Fruit fly (Drosophila melanogaster): ENCODE data around the gene CG33494.

CG33494 gene

DNA sequence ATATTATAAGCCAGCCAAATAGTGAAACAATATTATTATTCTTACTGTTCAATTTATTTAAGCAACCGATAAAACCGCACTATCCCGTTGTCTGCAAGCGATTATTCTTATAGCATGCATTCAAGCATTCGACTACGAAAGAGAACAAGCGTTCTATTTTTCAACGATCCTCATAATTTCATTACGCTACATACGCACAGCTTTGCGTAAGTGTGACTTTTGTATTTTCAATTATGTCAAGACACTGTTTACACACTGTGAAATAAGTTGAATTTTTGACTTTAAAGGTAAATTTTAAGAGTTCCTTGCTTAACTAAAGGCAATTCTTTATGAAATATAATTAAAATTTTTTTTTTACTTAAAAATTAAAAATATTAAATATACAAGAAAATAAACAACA is at the start of gene CG33494:
Gene CG33494, minus strand, starts transcription at position 90 of the 400 bp plus-strand sequence.
- TF ChIP-seq CG17801 (GFP tag; optimal IDR thresholded peaks at IDR 0.05; ENCODE audit: partially characterized antibody), result no peak

DNA sequence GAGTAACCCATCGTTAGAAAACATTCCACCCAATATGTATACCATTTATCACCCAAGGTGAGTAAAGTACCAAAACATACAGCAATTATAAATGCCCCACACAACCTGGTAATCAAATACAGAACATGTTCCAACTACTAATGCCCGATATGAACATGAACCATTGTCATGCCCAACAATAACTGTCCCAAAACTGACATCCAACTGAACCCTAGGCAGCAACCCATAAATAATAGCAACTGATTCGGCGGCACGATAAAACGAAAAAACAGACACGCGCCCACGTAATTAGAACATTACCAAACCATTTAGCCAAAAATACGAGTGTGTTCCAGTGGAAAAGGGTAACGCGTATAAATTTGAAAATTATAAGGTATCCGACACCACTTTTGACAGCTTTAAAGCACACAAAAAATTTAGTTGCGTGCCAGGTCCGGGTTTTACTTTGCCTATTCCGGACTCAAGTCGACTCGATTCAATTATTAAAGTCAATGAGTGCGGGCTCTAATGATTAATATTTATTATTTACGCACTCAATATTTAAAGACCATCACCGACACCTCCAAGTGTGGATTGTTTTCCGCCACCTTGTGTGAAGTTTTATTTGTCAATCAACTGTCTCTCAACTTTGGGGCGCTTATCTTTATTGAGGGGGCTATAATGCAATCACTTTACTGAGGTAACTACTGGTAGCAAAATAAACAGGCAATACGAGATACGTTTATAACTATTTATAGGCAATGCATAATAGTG is 48.8 kb upstream of the CG33494 start:
- no peak for TF ChIP-seq CG17801 (GFP tag; optimal IDR thresholded peaks at IDR 0.05; ENCODE audit: partially characterized antibody)

DNA sequence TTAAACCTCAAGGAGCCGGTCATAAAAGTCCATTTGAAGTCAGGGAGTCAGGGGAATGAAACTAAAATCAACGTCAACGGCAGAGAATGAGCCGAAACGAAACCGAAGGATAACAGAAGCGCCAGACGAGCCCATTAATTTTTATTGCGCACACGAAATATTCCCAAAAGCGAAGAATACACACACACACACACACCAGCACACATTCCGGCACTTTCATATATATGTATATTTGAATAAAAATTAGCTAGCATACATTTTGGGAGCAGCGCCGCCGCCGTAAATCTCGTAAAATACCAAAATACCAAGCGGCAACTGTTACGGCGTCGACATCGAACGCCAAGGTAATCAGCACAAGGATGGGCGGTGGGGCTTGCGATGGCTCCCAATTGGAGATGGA is 44.2 kb upstream of the CG33494 start:
- TF ChIP-seq CG17801 (GFP tag; optimal IDR thresholded peaks at IDR 0.05; ENCODE audit: partially characterized antibody), result no peak

DNA sequence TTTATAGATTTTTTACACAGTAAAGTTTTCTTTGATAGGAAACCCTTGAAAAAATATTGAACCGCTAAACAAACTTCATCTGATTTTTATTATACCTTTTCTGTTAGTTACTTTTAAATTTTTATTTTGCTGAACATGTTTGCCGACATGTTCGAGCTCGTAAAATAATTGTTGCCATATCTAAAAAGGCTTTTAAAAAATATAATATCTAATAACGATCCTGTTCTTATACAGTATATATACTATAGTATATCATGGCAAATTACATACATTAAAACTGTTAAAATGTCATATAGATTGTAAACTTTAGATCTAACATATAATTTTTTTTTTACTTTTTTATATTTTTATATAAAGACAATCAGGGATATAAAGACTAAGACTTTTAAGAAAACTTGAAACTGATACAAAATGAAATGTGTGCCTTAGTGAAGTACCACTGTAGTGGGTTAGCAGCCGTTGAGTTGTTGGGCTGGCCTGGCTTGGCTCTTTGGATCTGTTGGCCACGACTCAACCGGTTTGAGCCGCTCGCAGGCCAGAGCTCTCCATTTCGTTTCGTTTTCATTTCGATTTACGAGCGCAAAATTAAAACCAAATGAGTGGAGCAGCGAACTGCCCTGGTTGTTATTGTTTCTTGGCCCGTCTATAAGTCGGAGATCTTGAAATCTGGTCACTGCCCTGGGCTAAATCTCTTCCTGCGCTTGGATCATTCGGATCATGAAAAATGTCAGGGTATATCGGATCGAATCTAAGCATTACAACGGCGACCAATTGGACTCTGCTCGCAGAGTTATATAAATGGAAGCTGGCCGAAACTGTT is 37.7 kb upstream of the CG33494 start:
- TF ChIP-seq CG17801 (GFP tag; optimal IDR thresholded peaks at IDR 0.05; ENCODE audit: partially characterized antibody), result no peak

DNA sequence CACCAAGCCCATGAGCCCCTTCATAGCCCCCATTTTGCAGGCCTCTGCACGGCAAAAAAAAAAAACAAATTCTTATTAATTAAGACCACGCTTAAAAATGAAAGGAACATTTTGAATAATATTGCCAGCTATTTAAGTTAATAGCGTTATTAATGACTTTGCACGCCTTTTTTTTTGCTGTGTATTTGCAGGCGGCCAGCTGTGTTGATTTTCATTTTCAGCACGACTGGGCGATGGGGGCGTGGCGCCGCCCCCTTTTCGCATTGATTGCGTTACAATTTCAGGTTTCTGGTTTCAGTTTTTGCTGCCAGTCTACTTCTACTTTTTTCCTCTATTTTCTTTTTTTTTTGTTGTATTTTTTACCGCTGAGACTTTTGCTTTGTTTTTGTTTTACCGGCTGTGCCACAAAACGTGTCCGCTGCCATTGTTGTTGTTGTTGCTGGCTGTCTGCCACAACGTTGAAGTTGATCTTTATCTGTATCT is 37.0 kb upstream of the CG33494 start:
- no peak for TF ChIP-seq CG17801 (GFP tag; optimal IDR thresholded peaks at IDR 0.05; ENCODE audit: partially characterized antibody)

DNA sequence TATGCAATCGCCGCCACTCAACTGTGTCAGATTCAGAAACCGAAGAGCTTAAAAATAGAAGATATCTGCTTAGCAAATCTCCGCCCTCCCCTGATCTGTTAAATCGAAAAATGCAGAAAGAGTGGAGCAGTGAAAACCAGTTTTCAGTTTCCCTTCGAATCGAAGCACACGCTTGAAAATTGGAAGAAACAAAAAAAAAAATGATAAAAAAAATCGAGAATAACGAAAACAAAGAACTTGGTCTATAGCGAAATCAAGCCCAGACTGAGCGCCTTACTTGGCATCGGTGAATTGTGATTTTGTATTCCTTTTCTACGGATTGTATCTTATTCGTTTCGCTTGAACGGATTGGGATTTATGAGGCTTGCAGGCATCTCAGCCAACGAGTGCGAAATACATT is 34.3 kb upstream of the CG33494 start:
- no peak for TF ChIP-seq CG17801 (GFP tag; optimal IDR thresholded peaks at IDR 0.05; ENCODE audit: partially characterized antibody)

DNA sequence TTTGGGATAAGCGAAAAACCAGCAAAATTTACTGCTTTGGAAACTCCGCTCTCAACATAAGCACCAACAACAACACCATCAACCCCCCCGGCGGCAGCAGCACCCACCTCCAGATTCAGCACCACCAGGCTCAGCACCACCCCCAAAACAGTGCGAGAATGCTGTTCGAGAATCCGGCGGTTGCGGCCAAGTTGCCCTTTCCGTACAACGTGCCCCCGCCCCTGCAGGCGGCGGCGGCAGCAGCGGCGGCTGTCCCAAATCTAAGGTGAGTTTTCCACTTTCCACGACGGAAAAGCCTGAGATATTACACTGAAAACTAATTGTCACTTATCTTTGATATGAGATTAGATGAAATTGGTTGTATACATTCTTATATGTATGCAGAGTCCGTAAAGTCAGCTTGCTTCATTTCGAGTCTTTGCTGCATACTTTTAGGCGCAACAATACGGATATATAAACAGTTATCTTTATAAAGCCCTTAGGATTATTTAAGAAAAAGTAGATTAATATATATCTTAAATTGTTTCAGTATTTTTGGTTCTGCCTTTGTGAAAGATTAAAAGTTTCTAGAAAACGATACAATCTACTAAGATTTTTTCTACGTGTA is 24.6 kb upstream of the CG33494 start:
- no peak for TF ChIP-seq CG17801 (GFP tag; optimal IDR thresholded peaks at IDR 0.05; ENCODE audit: partially characterized antibody)

DNA sequence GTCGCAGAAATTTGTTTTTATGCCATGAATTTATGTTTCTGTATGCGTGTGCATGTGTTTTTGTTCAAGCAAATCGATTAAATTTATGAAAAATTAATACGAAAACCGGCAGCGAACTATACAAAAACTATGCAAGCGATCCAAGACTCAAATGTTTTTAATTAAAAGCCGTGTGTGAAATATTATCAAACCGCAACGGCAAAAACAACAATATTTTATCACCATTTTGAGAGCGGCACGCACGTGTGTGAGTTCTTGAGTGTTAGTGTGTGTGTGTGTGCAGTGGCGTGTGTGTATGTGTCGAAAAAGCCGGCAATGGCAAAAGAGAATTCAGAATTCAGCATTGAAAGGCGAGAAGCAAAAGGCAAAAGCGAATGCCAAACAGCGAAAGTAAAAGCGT is 23.6 kb upstream of the CG33494 start:
- TF ChIP-seq CG17801 (GFP tag; optimal IDR thresholded peaks at IDR 0.05; ENCODE audit: partially characterized antibody), result no peak

DNA sequence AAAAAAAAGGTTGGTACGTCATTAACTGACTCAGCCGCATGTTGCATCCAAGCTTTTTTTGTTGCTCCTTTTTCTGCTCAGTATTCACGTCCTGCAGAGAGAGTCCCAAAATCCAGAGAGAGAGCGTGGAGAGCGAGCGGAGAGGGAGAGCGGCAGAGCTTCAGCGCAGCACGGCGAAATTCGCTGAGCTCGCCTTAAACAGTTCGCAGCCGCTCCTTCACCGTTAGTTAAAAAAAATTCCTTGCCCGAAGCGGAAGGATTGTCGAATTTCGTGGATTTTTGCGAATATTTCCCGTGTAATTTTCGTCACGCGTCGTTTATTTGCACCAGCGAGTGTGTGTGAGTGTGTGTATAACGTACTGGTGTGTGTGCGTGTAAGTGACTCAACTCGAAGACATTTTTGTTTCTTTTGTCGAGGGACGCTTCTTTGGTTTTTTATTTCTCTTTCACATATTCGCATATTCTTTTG is 23.2 kb upstream of the CG33494 start:
- TF ChIP-seq CG17801 (GFP tag; optimal IDR thresholded peaks at IDR 0.05; ENCODE audit: partially characterized antibody), result peak; percentile 79

DNA sequence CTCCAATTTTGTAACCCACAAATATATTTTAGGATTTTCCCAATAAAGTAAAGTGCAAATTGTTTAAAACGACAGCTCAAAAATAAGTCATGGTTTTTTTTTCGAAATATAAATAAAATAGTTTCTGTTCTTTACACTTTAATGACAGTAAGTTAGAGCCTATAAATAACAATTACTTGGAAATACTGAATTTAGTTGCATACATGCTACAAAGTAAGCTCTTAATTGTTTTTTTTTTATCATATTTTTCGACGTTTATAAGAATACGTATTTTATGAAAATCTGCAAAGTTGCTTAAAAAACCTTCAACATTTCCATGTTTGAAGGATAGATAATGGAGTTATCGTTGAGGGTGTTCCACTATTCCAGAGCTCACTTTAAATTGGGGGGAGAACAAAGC is 22.6 kb upstream of the CG33494 start:
- TF ChIP-seq CG17801 (GFP tag; optimal IDR thresholded peaks at IDR 0.05; ENCODE audit: partially characterized antibody), result no peak

DNA sequence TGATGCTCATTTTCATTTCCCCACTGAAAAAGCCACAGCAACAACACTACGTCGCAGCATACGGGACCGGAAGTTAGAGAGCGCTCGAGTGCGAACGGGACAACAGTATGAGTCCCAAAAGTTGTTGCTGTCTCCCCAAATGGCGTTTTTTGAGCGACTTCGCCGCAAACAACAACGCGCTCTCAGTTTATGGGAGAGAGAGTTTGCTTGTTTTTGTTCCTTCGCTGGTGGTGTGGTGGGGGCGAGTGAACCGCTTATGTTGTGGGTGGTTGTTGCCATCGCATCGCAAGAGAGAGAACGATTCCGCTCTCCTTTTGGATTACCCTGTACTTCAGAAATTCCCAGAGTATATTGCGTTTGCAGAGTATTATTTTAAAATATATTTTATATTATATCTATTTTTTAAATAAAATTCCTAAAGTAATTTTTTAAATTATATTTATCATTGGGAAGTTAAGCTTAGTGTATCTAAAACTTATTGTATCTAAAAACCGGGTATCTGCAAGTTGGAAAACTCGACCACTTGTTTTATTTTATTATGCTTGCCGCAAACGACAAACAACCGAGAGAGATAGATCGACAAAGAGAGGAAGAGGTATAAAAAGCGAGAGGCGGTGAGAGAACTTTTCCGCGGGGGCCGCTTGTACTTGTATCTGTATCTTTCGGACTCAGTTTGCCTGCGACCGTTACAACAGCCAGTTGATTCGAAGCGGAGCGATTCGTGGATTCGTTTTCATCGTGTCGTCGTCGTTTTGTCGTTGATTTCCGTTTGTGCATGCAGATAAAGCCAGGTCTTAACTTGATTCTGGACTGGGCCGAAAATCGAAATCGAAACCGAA is 20.7 kb upstream of the CG33494 start, which contains the start of gene msi:
Gene msi, plus strand, starts transcription at position 669 of the 839 bp plus-strand sequence.
- TF ChIP-seq CG17801 (GFP tag; optimal IDR thresholded peaks at IDR 0.05; ENCODE audit: partially characterized antibody), result peak; percentile 86

DNA sequence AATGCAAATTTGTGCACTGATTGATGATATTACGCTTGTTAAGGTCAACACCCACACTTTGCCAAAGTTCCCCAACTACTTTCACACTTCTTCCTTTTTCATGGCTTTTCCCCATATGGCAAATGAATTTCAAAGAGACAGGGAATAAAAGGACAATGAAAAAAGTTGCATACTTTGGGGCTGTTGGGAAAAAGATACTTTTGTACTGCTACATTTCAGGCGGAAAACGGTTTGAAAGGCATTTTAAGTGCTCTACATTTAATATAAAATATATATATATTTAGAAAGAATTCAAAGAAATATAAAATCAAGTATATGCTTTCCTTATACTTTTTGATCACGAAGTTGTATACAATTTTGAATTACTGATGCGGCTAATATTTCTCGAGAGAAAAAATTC is 17.8 kb upstream of the CG33494 start:
- no peak for TF ChIP-seq CG17801 (GFP tag; optimal IDR thresholded peaks at IDR 0.05; ENCODE audit: partially characterized antibody)

DNA sequence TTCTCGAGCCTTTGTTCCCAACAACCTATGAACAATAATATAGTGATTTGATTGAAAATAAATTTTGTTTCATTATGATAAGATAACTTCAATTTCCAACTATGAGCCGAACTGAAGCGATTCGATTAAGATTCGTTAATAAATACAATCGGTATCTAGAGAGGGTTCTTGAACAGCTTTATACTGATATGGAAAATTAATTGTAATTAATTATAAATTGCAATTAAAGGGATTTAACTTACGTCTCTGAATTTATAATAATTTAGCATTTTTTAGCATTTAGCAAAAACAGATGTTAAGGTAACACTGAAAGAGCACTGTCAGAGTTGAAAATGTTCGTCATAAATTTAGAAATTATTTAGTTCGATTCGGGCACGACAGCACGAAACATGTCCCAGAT is 11.0 kb upstream of the CG33494 start, which contains the start of gene CG5111:
Gene CG5111, plus strand, starts transcription at position 301 of the 400 bp plus-strand sequence.
- no peak for TF ChIP-seq CG17801 (GFP tag; optimal IDR thresholded peaks at IDR 0.05; ENCODE audit: partially characterized antibody)

DNA sequence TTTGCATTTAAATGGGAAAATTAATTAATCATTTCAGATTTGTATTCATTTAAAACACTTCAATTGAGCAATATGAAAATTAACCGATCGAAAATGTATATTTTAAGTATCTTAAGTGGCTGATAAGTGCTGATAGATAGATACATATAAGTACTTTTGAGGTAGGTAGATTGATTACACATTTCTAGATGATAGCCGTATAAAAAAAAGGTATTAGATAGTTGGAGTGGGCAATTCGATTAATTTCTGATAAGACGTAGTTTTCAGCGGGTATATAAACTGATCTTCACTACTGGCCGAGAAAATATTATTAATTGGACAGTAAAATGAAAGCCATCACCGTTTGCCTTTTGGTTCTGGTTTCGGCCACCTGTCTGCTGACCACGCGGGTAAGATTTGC is 9.9 kb upstream of the CG33494 start, which contains the start of gene CG5107:
Gene CG5107, plus strand, starts transcription at position 301 of the 400 bp plus-strand sequence.
- no peak for TF ChIP-seq CG17801 (GFP tag; optimal IDR thresholded peaks at IDR 0.05; ENCODE audit: partially characterized antibody)

Measured in ovary, adult (tissue).